Worm (Caenorhabditis elegans): ENCODE measurements around the gene srw-73.

ce11 chrV:16570697-16571096 is 17.6 kb downstream of the srw-73 start, which contains the start of gene nhr-233:
- no peak for TF ChIP-seq tbx-37 (GFP tag; conservative IDR thresholded peaks at IDR 0.05)
- TF ChIP-seq ama-1 (optimal IDR thresholded peaks at IDR 0.05) = no peak
- TF ChIP-seq ceh-36 (tag; optimal IDR thresholded peaks at IDR 0.05) = no peak
